Fruit fly (Drosophila melanogaster): ENCODE data around the gene CG7824.

CG7824 gene

DNA sequence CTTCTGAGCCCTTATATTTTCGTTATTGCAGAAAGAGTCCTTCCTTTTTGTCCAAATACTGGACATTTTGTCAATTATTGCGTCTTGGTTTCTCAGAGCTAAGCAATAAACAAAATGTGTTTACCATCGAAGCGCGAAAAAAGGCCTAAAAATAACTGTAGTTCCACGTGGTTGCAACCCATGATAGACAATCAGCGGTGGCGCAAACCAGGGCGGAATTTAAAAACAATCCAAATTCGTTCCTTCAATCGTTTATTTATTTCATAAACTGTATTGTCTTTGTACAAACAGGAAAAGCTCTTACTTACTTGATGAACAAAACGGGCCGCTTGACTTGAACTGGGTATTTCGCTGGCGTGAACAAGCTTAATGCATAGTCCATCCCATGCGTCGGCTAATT, at the start of gene CG7824:
Gene CG7824 (minus strand): TSS at position 131 of the 400 bp plus-strand sequence.
- TF ChIP-seq CG17801 (GFP tag; optimal IDR thresholded peaks at IDR 0.05; ENCODE audit: partially characterized antibody), result no peak

DNA sequence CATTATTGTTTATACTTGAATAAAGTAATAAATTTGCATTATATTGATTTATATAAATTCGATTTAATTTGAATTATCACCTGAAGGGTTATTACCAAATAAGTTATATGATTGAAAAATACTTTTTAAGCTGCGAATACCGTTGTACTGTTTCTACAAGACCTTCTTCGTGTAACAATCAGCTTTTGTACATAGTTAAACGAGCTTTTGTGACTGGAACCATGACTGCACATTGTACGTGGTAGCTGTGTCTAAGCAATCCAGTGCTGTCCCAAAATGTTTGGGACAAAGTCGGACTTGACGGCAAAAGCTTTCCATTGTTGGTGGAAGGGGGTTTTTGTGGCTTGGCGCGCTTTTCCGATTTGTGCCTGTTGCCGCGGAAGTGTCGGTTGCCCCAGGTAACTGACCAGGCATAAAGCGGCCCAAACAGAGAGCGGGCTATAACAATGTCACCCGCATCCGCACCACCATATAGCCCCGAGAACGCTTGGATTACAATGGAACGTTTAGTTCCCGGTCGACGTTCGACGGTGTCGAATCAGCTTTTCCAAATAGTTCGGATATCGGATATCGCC, 49.0 kb upstream of the CG7824 start, which contains the start of gene CG31036:
Gene CG31036 (plus strand): TSS at position 507 of the 575 bp plus-strand sequence.
- TF ChIP-seq CG17801 (GFP tag; optimal IDR thresholded peaks at IDR 0.05; ENCODE audit: partially characterized antibody), result no peak

DNA sequence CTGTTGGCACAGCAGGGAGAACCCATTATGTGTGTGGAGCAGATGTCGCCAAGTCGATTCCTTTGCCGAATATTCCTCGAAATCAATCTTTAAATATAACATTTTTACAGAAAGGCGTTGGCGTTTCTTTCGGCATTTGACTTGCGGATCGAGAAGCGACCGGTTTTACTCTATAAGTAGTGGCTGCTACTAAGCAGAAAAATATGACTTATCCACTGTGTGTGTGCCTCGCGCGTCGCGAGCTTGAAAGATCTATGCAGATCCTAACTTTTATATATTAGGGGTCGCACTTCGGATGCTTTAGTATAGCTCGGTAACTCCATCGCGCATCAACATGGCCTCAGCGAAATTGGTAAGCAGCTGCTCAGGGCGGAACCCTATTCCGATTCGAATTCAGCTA, 46.4 kb upstream of the CG7824 start, which contains the start of gene CG15515:
Gene CG15515 (plus strand): TSS at position 301 of the 400 bp plus-strand sequence.
- TF ChIP-seq CG17801 (GFP tag; optimal IDR thresholded peaks at IDR 0.05; ENCODE audit: partially characterized antibody), result no peak

DNA sequence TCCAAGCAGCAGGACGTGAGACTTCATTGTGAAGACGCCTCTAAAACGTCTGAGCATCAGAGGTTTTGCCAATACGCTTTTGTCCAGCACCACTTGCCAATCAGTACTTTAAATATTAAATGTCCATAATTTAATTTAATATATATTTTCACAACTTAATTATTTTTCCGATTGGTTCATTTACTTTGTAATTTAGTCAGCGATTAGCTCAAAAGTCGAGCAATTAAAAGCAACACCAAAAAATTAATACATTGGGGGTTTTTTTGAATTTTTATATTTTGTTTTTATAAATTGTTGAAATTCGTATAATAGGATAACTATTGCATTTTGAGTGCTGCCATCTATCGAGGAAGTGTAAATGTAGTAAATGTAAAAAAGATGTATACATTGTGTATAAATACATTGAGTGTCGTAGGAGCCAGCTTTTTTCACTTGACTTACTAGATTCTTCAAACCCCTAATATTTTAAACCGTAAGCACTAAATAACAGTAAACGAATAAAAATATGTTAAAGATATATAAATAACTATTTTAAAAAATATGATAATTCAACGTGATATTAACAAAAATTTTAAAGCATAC, 45.1 kb upstream of the CG7824 start, which contains the start of gene CG15517:
Gene CG15517 (minus strand): TSS at position 51 of the 582 bp plus-strand sequence.
- TF ChIP-seq CG17801 (GFP tag; optimal IDR thresholded peaks at IDR 0.05; ENCODE audit: partially characterized antibody), result no peak

DNA sequence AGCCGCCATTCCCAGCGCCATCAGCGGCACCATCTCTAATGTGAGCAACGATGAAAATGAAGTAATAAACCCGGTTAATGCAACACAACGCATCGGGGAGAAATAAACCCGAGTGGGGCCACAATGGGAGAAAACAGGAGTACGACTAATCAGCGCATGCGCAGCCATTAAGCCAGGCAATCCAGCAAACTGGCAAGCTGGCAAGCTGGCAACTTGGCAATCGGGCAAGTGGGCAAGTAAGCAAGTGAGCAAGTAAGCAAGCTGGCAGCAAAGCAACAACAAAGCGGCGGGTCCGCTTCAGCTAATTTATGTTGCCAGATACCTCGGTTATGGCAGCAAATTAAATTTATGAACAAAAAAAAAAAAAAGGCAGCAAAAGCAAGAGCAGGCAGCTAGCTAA, 40.9 kb upstream of the CG7824 start:
- TF ChIP-seq CG17801 (GFP tag; optimal IDR thresholded peaks at IDR 0.05; ENCODE audit: partially characterized antibody), result no peak

DNA sequence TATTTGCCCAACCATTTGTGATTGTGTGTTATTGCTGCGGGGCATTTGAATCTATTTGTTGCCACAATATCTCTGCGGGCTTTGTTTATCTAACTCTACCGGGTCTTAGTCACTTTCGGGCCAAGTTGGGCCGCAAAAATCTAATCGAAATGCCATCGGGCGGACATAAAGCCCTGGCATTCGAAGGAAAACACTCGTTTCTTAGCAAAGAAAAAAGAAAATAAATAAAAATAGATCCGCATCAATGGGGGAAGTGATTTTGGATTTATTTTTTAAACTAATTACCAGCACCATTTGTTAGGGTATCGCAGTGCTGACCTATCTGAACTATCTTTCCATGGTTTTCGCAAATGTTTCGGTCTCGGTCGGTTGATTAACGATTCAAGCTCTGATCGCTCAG, 39.9 kb upstream of the CG7824 start:
- no peak for TF ChIP-seq CG17801 (GFP tag; optimal IDR thresholded peaks at IDR 0.05; ENCODE audit: partially characterized antibody)

DNA sequence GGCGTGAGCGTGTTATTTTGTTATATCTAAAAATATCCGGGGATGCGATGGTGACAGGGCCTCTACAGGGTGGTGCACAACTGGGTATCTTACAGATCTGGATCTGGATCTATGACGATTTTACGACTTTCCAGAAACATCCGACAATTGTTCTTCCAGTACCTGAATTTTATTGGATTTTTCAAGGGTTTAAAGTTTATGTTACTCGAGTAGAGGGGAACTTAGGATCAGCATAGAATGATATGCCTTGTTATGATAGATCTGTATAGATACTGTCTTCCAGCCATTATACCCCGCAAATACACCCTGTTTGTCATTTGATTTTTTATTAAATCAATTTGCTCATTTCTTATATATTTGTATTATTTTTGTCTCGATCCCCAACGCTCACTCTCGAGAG, 35.7 kb upstream of the CG7824 start:
- TF ChIP-seq CG17801 (GFP tag; optimal IDR thresholded peaks at IDR 0.05; ENCODE audit: partially characterized antibody), result no peak

DNA sequence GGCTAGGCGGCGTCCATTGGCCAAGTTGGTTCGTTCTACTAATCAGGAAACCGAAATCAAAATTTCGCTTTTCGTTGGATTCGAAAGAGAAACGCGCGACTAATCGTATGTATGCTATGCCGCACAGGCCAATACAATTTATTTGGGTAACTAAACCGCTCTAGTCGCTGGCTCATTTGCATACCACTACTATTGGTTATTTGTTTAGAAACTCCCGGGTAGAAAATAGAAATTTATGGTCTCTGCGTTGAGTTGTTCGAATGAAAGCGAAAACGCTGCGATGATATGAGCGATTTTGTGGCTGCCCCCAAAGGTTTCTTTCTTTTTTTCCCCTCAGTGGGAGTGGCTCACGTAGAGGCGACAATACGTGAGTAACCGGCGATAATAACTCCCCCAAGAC, 34.3 kb upstream of the CG7824 start:
- no peak for TF ChIP-seq CG17801 (GFP tag; optimal IDR thresholded peaks at IDR 0.05; ENCODE audit: partially characterized antibody)

DNA sequence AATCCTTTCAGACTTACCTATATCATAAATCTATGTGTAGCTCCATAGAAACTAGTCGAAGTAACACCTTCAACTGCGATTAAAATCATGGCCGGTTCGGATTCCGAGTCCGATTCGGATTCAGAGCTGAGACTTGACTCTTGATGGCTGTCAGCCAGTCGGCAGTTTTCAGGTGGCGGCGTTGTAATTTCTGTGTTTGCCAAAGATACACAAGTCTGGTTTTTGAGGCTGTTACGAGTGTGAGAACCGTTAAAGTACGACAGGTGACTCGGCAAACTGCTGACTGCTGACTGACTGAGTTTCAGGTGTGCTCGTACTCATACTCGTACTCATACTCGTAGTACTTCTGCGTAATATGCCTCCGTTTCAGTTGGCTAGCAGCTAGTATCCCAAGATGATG, 32.4 kb upstream of the CG7824 start:
- no peak for TF ChIP-seq CG17801 (GFP tag; optimal IDR thresholded peaks at IDR 0.05; ENCODE audit: partially characterized antibody)

DNA sequence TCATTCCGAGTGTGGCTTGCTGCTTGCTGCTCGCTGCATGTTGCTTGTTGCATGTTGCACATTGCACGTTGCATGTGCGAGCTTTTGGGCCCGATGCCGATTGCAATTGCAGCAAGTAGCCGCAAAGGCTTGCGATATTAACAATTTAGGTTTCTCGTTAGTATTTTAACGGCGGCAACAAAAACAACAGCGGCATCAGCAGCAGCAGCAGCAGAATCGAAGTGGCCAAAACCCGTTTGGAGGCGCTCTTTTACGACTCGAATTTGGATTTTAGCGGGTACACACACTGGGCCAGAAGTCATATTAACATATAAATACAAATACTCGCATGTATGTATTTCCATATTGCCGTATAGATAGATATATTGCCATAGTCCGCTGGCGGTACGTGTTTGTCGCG, 21.6 kb upstream of the CG7824 start:
- TF ChIP-seq CG17801 (GFP tag; optimal IDR thresholded peaks at IDR 0.05; ENCODE audit: partially characterized antibody), result no peak

DNA sequence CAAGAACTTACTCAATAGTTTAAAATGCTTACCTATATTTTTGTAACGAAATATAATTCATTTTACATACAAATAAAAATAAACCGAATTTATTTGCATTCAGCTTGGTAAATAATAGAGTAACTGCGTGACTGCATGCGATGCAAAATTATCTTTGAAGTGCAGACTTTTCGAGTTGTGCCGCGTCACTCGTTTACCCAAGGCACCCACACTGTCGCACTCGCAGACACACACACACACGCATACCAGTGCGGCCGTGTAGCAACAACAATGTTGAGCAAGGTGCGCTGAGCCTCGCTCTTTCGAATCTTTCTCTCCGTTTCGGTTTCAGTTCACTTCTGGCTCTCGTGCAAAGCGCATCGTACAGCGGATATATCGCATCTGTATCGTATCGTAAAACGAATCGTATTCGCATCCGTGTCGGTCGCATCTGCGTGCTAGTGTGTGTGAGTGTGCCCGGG, 18.0 kb upstream of the CG7824 start, which contains the start of gene CG31038:
Gene CG31038 (plus strand): TSS at position 327 of the 461 bp plus-strand sequence.
- TF ChIP-seq CG17801 (GFP tag; optimal IDR thresholded peaks at IDR 0.05; ENCODE audit: partially characterized antibody), result peak; percentile 27

DNA sequence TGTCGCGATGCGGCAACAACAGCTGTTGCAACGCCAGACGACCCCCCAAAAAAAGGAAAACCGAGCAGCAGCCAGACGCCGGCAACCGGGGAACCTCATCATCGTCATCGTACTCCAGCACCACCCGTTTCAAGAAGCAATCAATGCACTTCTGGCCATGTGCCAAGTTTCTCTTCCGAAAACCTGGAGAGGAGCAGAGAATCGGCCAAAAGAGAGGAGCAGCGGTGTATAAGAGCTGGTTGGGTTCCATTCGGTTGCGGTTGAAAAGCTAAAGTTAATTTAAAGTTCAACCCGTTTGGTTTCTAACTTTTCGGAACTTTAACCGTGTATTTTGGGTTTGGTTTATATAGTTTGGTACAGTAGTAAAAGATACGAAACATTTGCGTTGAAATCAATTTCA, 17.5 kb upstream of the CG7824 start:
- TF ChIP-seq CG17801 (GFP tag; optimal IDR thresholded peaks at IDR 0.05; ENCODE audit: partially characterized antibody), result no peak

DNA sequence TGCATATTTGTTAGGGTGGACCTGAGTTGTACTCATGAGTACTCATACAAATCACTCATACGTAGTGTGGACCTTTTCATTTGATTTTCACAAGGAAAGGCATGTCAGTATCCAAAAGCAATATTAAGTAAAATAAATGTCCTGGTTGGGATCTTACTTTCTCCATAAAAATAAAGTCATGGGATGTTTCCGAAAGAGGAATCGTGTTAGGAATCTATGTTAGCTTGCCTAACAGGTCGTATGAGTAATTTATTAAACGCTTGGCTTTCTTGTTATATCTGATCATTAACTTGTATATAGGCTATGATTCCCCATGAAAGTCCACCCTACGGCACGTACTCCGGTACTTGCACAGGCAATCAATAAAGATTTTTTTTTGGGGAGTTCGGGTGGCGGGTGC, 17.1 kb upstream of the CG7824 start:
- peak; percentile 50 for TF ChIP-seq CG17801 (GFP tag; optimal IDR thresholded peaks at IDR 0.05; ENCODE audit: partially characterized antibody)

DNA sequence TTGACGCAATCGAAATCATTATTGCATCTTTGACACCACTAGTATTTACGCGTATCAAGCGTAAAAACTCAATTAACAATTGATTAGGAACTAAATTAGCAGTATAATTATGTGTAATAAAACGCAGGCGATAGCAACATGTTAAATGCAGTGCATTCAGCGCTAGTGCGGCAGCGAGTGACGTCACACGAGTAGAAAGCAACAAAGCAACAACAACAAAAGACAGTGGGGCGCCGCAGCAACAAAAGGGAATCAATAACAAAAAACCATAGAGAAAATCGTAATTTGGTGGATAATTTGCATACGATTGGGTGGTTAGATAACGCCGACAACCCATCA, 10.6 kb upstream of the CG7824 start, which contains the start of gene CG34133:
Gene CG34133 (plus strand): TSS at position 16 of the 339 bp plus-strand sequence.
- TF ChIP-seq CG17801 (GFP tag; optimal IDR thresholded peaks at IDR 0.05; ENCODE audit: partially characterized antibody), result no peak

DNA sequence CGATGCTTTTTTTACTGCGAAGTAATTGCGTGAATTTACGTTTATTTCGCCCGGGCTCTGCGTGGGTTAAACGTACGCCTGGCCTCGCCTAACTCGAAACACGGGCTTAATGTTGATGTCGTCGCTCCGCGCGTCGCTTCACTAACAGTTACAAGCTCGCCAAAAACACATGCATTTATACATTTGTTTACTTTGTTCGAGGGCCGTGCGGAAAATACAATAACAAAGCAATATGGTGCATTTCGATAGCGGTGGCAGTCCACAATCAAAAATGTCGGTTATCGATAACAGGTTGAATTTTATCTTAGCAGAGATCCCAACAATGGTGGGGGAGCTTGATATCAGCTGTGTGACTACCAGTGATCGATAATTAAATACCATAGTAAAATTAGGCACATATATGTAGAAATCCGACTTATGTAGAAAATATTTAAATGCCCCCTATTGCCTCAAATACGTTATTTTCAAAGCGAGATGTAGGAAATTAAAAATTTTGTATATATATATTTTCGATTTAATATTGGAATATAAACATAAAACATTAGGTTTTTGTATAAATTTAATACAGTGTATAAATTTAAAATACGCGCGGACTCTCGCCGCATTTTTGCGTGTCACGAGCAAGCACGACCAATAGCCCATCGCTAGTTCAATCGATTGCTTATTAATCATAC, 10.1 kb upstream of the CG7824 start, which contains the start of gene Zip99C:
Gene Zip99C (minus strand): TSS at position 220 of the 674 bp plus-strand sequence.
- peak; percentile 16 for TF ChIP-seq CG17801 (GFP tag; optimal IDR thresholded peaks at IDR 0.05; ENCODE audit: partially characterized antibody)

DNA sequence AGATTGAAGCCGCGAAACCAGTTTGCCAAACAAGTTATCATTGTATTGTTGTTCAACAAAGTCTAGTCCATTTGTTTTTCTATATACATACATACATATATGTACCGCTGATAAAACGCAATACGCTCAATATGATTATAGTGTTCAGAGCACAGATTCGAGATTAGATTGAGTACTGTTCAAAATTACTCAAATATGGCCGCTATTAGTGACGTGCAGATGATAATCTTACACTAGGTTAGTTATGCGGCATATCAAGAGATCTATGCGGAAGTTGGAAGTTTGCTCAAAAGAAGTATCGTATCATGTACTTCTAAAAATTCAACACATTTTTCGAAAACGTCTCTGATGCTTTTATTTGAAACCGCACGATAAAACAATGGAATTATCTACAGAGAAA, 9.2 kb upstream of the CG7824 start:
- no peak for TF ChIP-seq CG17801 (GFP tag; optimal IDR thresholded peaks at IDR 0.05; ENCODE audit: partially characterized antibody)

All from ovary, adult (tissue).